Fruit fly (Drosophila melanogaster) whole organism, embryonic: Measurements from ENCODE around the gene CG44006.

ENCODE experiments used
- CG10147 ChIP-seq: fragments of 200-800 bp; sonication (Bioruptor generic); optimal IDR thresholded peaks from 2 replicates; lab custom pipeline; 2019; ENCODE audit warnings: missing biosample characterization, mild to moderate bottlenecking, missing genetic modification characterization, moderate library complexity
- CG10267 ChIP-seq: fragments of 200-800 bp; sonication (Bioruptor generic); optimal IDR thresholded peaks from 2 replicates; lab custom pipeline; 2018; ENCODE audit warnings: missing biosample characterization, mild to moderate bottlenecking, missing genetic modification characterization, moderate library complexity
- CG10979 ChIP-seq: fragments of 200-800 bp; sonication (Bioruptor generic); optimal IDR thresholded peaks from 2 replicates; lab custom pipeline; 2018; ENCODE audit warnings: missing biosample characterization, mild to moderate bottlenecking, missing genetic modification characterization, moderate library complexity
- CG11504 ChIP-seq: fragments of 200-800 bp; sonication (Bioruptor generic); optimal IDR thresholded peaks from 3 replicates; lab custom pipeline; 2019; ENCODE audit warnings: missing biosample characterization, mild to moderate bottlenecking, missing genetic modification characterization, moderate library complexity
- CG12391 ChIP-seq: fragments of 200-800 bp; sonication (Bioruptor generic); optimal IDR thresholded peaks from 3 replicates; lab custom pipeline; 2018; ENCODE audit warnings: missing biosample characterization, mild to moderate bottlenecking, missing genetic modification characterization, moderate library complexity
- CG13287 ChIP-seq: fragments of 200-800 bp; sonication (Bioruptor generic); IDR thresholded peaks from 2 replicates; pipeline ENCODE4 v1.3.6; 2022; ENCODE audit warnings: missing biosample characterization, missing genetic modification characterization; ENCODE audit not compliant: partially characterized antibody
- CG13775 ChIP-seq: fragments of 200-800 bp; sonication (Bioruptor generic); optimal IDR thresholded peaks from 3 replicates; lab custom pipeline; 2017; ENCODE audit warnings: missing biosample characterization, mild to moderate bottlenecking, missing genetic modification characterization
- CG14710 ChIP-seq: fragments of 200-800 bp; sonication (Bioruptor generic); optimal IDR thresholded peaks from 3 replicates; lab custom pipeline; 2019; ENCODE audit warnings: missing biosample characterization, mild to moderate bottlenecking, missing genetic modification characterization, moderate library complexity
- CG15269 ChIP-seq: fragments of 200-800 bp; sonication (Bioruptor generic); optimal IDR thresholded peaks from 2 replicates; lab custom pipeline; 2018; ENCODE audit warnings: missing biosample characterization, mild to moderate bottlenecking, missing genetic modification characterization, moderate library complexity
- CG15601 ChIP-seq: fragments of 200-800 bp; sonication (Bioruptor generic); optimal IDR thresholded peaks from 3 replicates; lab custom pipeline; 2019; ENCODE audit warnings: missing biosample characterization, mild to moderate bottlenecking, missing genetic modification characterization, moderate library complexity
- CG17829 ChIP-seq: fragments of 200-800 bp; optimal IDR thresholded peaks from 2 replicates; lab custom pipeline; 2019; ENCODE audit warnings: missing biosample characterization, mild to moderate bottlenecking, missing genetic modification characterization, moderate library complexity
- CG18262 ChIP-seq: fragments of 200-800 bp; optimal IDR thresholded peaks from 3 replicates; lab custom pipeline; 2019; ENCODE audit warnings: missing biosample characterization, mild to moderate bottlenecking, missing genetic modification characterization, moderate library complexity
- CG30403 ChIP-seq: fragments of 200-800 bp; sonication (Bioruptor generic); optimal IDR thresholded peaks from 3 replicates; lab custom pipeline; 2016; ENCODE audit warnings: missing biosample characterization, missing genetic modification characterization
- CG33557 ChIP-seq: fragments of 200-800 bp; sonication (Bioruptor generic); optimal IDR thresholded peaks from 2 replicates; lab custom pipeline; 2019; ENCODE audit warnings: missing biosample characterization, mild to moderate bottlenecking, missing genetic modification characterization, moderate library complexity
- CG4424 ChIP-seq: fragments of 200-800 bp; sonication (Bioruptor generic); optimal IDR thresholded peaks from 3 replicates; lab custom pipeline; 2016; ENCODE audit warnings: missing biosample characterization, missing genetic modification characterization
- CG7839 ChIP-seq: fragments of 200-800 bp; sonication (Bioruptor generic); optimal IDR thresholded peaks from 3 replicates; lab custom pipeline; 2018; ENCODE audit warnings: missing biosample characterization, mild to moderate bottlenecking, missing genetic modification characterization, moderate library complexity
- CG9727 ChIP-seq: fragments of 200-800 bp; sonication (Bioruptor generic); optimal IDR thresholded peaks from 3 replicates; lab custom pipeline; 2017; ENCODE audit warnings: missing biosample characterization, mild to moderate bottlenecking, missing genetic modification characterization
- CoRest ChIP-seq: fragments of 200-800 bp; sonication (Bioruptor generic); optimal IDR thresholded peaks from 3 replicates; lab custom pipeline; 2018; ENCODE audit warnings: missing biosample characterization, mild to moderate bottlenecking, missing genetic modification characterization, moderate library complexity
- Dad ChIP-seq: fragments of 200-800 bp; sonication (Bioruptor generic); optimal IDR thresholded peaks from 3 replicates; lab custom pipeline; 2016; ENCODE audit warnings: missing biosample characterization, missing genetic modification characterization
- Deaf1 ChIP-seq: fragments of 200-800 bp; optimal IDR thresholded peaks from 3 replicates; lab custom pipeline; 2019; ENCODE audit warnings: missing biosample characterization, mild to moderate bottlenecking, missing genetic modification characterization, moderate library complexity
- Fer3 ChIP-seq: fragments of 200-800 bp; sonication (Bioruptor generic); optimal IDR thresholded peaks from 2 replicates; lab custom pipeline; 2018; ENCODE audit warnings: missing biosample characterization, mild to moderate bottlenecking, missing genetic modification characterization, moderate library complexity
- HLH54F ChIP-seq: fragments of 200-800 bp; sonication (Bioruptor generic); optimal IDR thresholded peaks from 3 replicates; lab custom pipeline; 2016; ENCODE audit warnings: missing biosample characterization, missing genetic modification characterization
- Hr3 ChIP-seq: fragments of 200-800 bp; sonication (Bioruptor generic); optimal IDR thresholded peaks from 3 replicates; lab custom pipeline; 2016; ENCODE audit warnings: missing biosample characterization, missing genetic modification characterization
- Hr51 ChIP-seq, 2 experiments: fragments of 200-800 bp; sonication (Bioruptor generic); optimal IDR thresholded peaks; 2 replicates in 1 of 2; 3 replicates in 1 of 2; lab custom pipeline; 2016 to 2018; ENCODE audit warnings: missing biosample characterization in 2 of 2, missing genetic modification characterization in 2 of 2, mild to moderate bottlenecking in 1 of 2, moderate library complexity in 1 of 2
- Pdp1 ChIP-seq, 2 experiments: fragments of 200-800 bp; sonication (Bioruptor generic); optimal IDR thresholded peaks; 3 replicates each; lab custom pipeline; 2016; ENCODE audit warnings: missing biosample characterization in 2 of 2, missing genetic modification characterization in 2 of 2, mild to moderate bottlenecking in 1 of 2, moderate library complexity in 1 of 2
- Rfx ChIP-seq: fragments of 200-800 bp; sonication (Bioruptor generic); IDR thresholded peaks from 2 replicates; pipeline ENCODE4 v1.3.6; 2022; ENCODE audit warnings: missing biosample characterization, missing genetic modification characterization
- Scr ChIP-seq: fragments of 200-800 bp; sonication (Bioruptor generic); IDR thresholded peaks from 2 replicates; pipeline ENCODE4 v1.3.6; 2022; ENCODE audit warnings: missing biosample characterization, missing genetic modification characterization; ENCODE audit not compliant: partially characterized antibody
- Six4 ChIP-seq: fragments of 200-800 bp; sonication (Bioruptor generic); optimal IDR thresholded peaks from 2 replicates; lab custom pipeline; 2016; ENCODE audit warnings: missing biosample characterization, missing genetic modification characterization
- Spps ChIP-seq: fragments of 200-800 bp; sonication (Bioruptor generic); optimal IDR thresholded peaks from 2 replicates; lab custom pipeline; 2018; ENCODE audit warnings: missing biosample characterization, mild to moderate bottlenecking, missing genetic modification characterization
- Trl ChIP-seq, 3 experiments: fragments of >200 bp in 2 of 3; fragments of 200-800 bp in 1 of 3; sonication (Bioruptor generic) in 1 of 3; optimal IDR thresholded peaks; 2 replicates in 1 of 3; 3 replicates in 2 of 3; lab custom pipeline; 2016 to 2017; ENCODE audit warnings: missing biosample characterization in 1 of 3, missing genetic modification characterization in 1 of 3
- bcd ChIP-seq: fragments of 200-800 bp; sonication (Bioruptor generic); optimal IDR thresholded peaks from 2 replicates; lab custom pipeline; 2017; ENCODE audit warnings: missing biosample characterization, mild to moderate bottlenecking, missing genetic modification characterization
- cg ChIP-seq: fragments of 200-800 bp; sonication (Bioruptor generic); optimal IDR thresholded peaks from 3 replicates; lab custom pipeline; 2019; ENCODE audit warnings: missing biosample characterization, mild to moderate bottlenecking, missing genetic modification characterization, moderate library complexity
- cwo ChIP-seq: fragments of 200-800 bp; sonication (Bioruptor generic); optimal IDR thresholded peaks from 3 replicates; lab custom pipeline; 2017; ENCODE audit warnings: missing biosample characterization, missing genetic modification characterization, mild to moderate bottlenecking, moderate library complexity, missing genetic modification reagents
- dm ChIP-seq: fragments of 200-800 bp; sonication (Bioruptor generic); optimal IDR thresholded peaks from 3 replicates; lab custom pipeline; 2016; ENCODE audit warnings: missing biosample characterization, missing genetic modification characterization
- dpn ChIP-seq, 2 experiments: fragments of 200-800 bp; sonication (Bioruptor generic); optimal IDR thresholded peaks; 3 replicates each; lab custom pipeline; 2016; ENCODE audit warnings: missing biosample characterization in 2 of 2, missing genetic modification characterization in 2 of 2
- emc ChIP-seq: fragments of 200-800 bp; sonication (Bioruptor generic); optimal IDR thresholded peaks from 2 replicates; lab custom pipeline; 2016; ENCODE audit warnings: missing biosample characterization, missing genetic modification characterization
- gcm ChIP-seq: fragments of 200-800 bp; sonication (Bioruptor generic); optimal IDR thresholded peaks from 2 replicates; lab custom pipeline; 2019; ENCODE audit warnings: missing biosample characterization, mild to moderate bottlenecking, missing genetic modification characterization, moderate library complexity
- gem ChIP-seq: fragments of 200-800 bp; sonication (Bioruptor generic); optimal IDR thresholded peaks from 2 replicates; lab custom pipeline; 2019; ENCODE audit warnings: missing biosample characterization, mild to moderate bottlenecking, missing genetic modification characterization, moderate library complexity
- grau ChIP-seq: fragments of 200-800 bp; optimal IDR thresholded peaks from 3 replicates; lab custom pipeline; 2019; ENCODE audit warnings: missing biosample characterization, mild to moderate bottlenecking, missing genetic modification characterization, moderate library complexity
- nmo ChIP-seq: fragments of 200-800 bp; sonication (Bioruptor generic); optimal IDR thresholded peaks from 2 replicates; lab custom pipeline; 2018; ENCODE audit warnings: missing biosample characterization, mild to moderate bottlenecking, missing genetic modification characterization, moderate library complexity
- phol ChIP-seq: fragments of 200-800 bp; sonication (Bioruptor generic); optimal IDR thresholded peaks from 3 replicates; lab custom pipeline; 2018; ENCODE audit warnings: missing biosample characterization, mild to moderate bottlenecking, missing genetic modification characterization, moderate library complexity
- psq ChIP-seq: fragments of 200-800 bp; sonication (Bioruptor generic); optimal IDR thresholded peaks from 2 replicates; lab custom pipeline; 2017; ENCODE audit warnings: missing biosample characterization, missing genetic modification characterization
- sens ChIP-seq: fragments of 200-800 bp; sonication (Bioruptor generic); peaks from one replicate; lab custom pipeline; 2016; ENCODE audit warnings: missing biosample characterization, missing genetic modification characterization
- seq ChIP-seq: fragments of 200-800 bp; sonication (Bioruptor generic); IDR thresholded peaks from 2 replicates; pipeline ENCODE4 v1.3.6; 2022; ENCODE audit warnings: missing biosample characterization, missing genetic modification characterization
- shn ChIP-seq: fragments of 200-800 bp; sonication (Bioruptor generic); optimal IDR thresholded peaks from 3 replicates; lab custom pipeline; 2016; ENCODE audit warnings: missing biosample characterization, missing genetic modification characterization
- slbo ChIP-seq: fragments of 200-800 bp; sonication (Bioruptor generic); IDR thresholded peaks from 2 replicates; pipeline ENCODE4 v1.3.6; 2022; ENCODE audit warnings: missing biosample characterization, missing genetic modification characterization
- stwl ChIP-seq: fragments of 200-800 bp; sonication (Bioruptor generic); optimal IDR thresholded peaks from 3 replicates; lab custom pipeline; 2018; ENCODE audit warnings: missing biosample characterization, mild to moderate bottlenecking, missing genetic modification characterization, moderate library complexity
- wor ChIP-seq: fragments of 200-800 bp; sonication (Bioruptor generic); IDR thresholded peaks from 2 replicates; pipeline ENCODE4 v1.3.6; 2022; ENCODE audit warnings: missing biosample characterization, missing genetic modification characterization
- yki ChIP-seq: fragments of >200 bp; optimal IDR thresholded peaks from 3 replicates; lab custom pipeline; 2018

CG44006 gene

DNA sequence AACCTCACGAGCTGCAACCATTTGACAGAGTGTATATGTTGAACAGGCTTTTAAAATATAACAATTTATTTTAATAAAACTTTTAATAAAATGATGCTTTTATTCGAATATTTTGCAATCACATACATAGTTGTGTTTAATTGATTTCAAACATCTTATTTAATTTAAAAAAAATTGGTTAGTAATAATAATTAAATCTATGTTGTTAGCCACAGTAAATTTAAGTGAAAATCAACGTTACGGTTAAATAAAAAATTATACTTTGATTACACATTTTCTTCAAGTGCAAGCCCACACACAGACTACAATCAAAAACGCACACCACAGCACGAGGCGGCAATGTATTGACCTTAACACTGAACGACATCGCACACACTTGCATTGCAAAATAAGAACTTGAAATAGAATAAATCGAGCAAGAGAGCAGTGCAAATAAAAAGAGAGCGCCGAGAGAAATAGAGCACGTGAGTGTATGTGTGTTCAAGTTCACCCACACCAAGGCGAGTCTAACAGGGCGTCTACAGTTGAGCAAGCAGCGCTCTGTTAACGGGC lies 6.9 kb downstream of the CG44006 start (continued):
- TF ChIP-seq Fer3 (tag; lab: Kevin White, UChicago) = peak; percentile 11
- TF ChIP-seq phol = peak; percentile 57
- TF ChIP-seq gcm = peak; percentile 19
- peak; percentile 89 for TF ChIP-seq cg
- peak; percentile 1 for TF ChIP-seq CG4424 (GFP tag; lab: Kevin White, UChicago)
- TF ChIP-seq cwo (GFP tag; lab: Kevin White, UChicago) = peak; percentile 27
- peak; percentile 21 for TF ChIP-seq CG13775 (GFP tag; lab: Kevin White, UChicago)
- TF ChIP-seq CG17829 = peak; percentile 28
- TF ChIP-seq Dad (GFP tag; lab: Kevin White, UChicago) = no peak
- peak; percentile 24 for TF ChIP-seq stwl (tag; lab: Kevin White, UChicago)
- TF ChIP-seq psq (GFP tag; lab: Kevin White, UChicago) = peak; percentile 9
- peak; percentile 58 for TF ChIP-seq Spps
- TF ChIP-seq CG10979 (tag; lab: Kevin White, UChicago) = peak; percentile 55
- TF ChIP-seq slbo (GFP tag; lab: Robert Waterston, UW) = peak; percentile 46
- peak; percentile 45 for TF ChIP-seq nmo
- no peak for TF ChIP-seq wor (GFP tag; lab: Robert Waterston, UW)
- TF ChIP-seq bcd (GFP tag; lab: Kevin White, UChicago) = peak; percentile 21
- peak; percentile 65 for TF ChIP-seq sens (GFP tag; lab: Kevin White, UChicago)
- peak; percentile 5 for TF ChIP-seq Hr3 (GFP tag; lab: Kevin White, UChicago)
- no peak for TF ChIP-seq Pdp1 (GFP tag; optimal IDR thresholded peaks at IDR 0.05; lab: Kevin White, UChicago)
- TF ChIP-seq CG33557 (GFP tag; lab: Kevin White, UChicago) = peak; percentile 28
- TF ChIP-seq CG30403 = peak; percentile 36
- TF ChIP-seq emc (GFP tag; lab: Kevin White, UChicago) = no peak
- peak; percentile 55 for TF ChIP-seq grau
- peak; percentile 34 for TF ChIP-seq Deaf1 (tag; lab: Kevin White, UChicago)
- peak; percentile 7 for TF ChIP-seq CG10147 (GFP tag; lab: Kevin White, UChicago)
- TF ChIP-seq Hr51 (GFP tag; optimal IDR thresholded peaks at IDR 0.05; lab: Kevin White, UChicago) = peak in 1 of 2 experiments; percentile 32
- TF ChIP-seq Six4 (GFP tag; lab: Kevin White, UChicago) = no peak
- TF ChIP-seq CG15269 (tag; lab: Kevin White, UChicago) = peak; percentile 47
- peak; percentile 40 for TF ChIP-seq CG9727 (GFP tag; lab: Kevin White, UChicago)
- TF ChIP-seq CG18262 = peak; percentile 58
- TF ChIP-seq HLH54F (GFP tag; lab: Kevin White, UChicago) = no peak
- peak; percentile 45 for TF ChIP-seq CG10267
- peak; percentile 25; the same call in 1 of the 2 replicates for TF ChIP-seq CG13287 (GFP tag; lab: Robert Waterston, UW)
- peak; percentile 56 for TF ChIP-seq CG12391
- peak in 1 of 2 experiments; percentile 17 for TF ChIP-seq dpn (GFP tag; optimal IDR thresholded peaks at IDR 0.05; lab: Kevin White, UChicago)
- peak; percentile 78 to 84 for TF ChIP-seq Trl (optimal IDR thresholded peaks at IDR 0.05; lab: Kevin White, UChicago)
- no peak for TF ChIP-seq Trl (GFP tag; optimal IDR thresholded peaks at IDR 0.05; lab: Kevin White, UChicago)
- no peak; the same call in 1 of the 2 replicates for TF ChIP-seq Rfx (GFP tag; lab: Robert Waterston, UW)
- TF ChIP-seq seq = no peak
- TF ChIP-seq yki (lab: Kevin White, UChicago) = peak; percentile 60
- TF ChIP-seq shn = no peak
- peak; percentile 41 for TF ChIP-seq CG14710 (tag; lab: Kevin White, UChicago)
- peak; percentile 57 for TF ChIP-seq CG11504 (tag; lab: Kevin White, UChicago)
- no peak for TF ChIP-seq Scr
- TF ChIP-seq CoRest (tag; lab: Kevin White, UChicago) = peak; percentile 60
- TF ChIP-seq CG7839 (tag; lab: Kevin White, UChicago) = peak; percentile 50
- peak; percentile 17 for TF ChIP-seq CG15601 (tag; lab: Kevin White, UChicago)
- TF ChIP-seq dm = no peak
- peak; percentile 74 for TF ChIP-seq gem (tag; lab: Kevin White, UChicago)
